Worm (Caenorhabditis elegans) whole organism, L2 larva: ENCODE measurements around the gene sumv-1.

Source experiments
- ama-1 ChIP-seq: fragments of 150-350 bp; optimal IDR thresholded peaks from 2 replicates; lab custom pipeline; 2018; ENCODE audit warnings: inconsistent platforms
- ceh-16 ChIP-seq: fragments of 150-350 bp; optimal IDR thresholded peaks from 2 replicates; lab custom pipeline; 2014; ENCODE audit warnings: missing biosample characterization, missing genetic modification characterization
- ceh-82 ChIP-seq: fragments of 150-350 bp; optimal IDR thresholded peaks from 2 replicates; lab custom pipeline; 2014; ENCODE audit warnings: missing biosample characterization, missing genetic modification characterization
- fos-1 ChIP-seq: fragments of 150-350 bp; optimal IDR thresholded peaks from 2 replicates; lab custom pipeline; 2014; ENCODE audit warnings: missing biosample characterization, missing genetic modification characterization
- lin-11 ChIP-seq: fragments of 150-350 bp; sonication (generic microtip); optimal IDR thresholded peaks from 2 replicates; lab custom pipeline; 2014; ENCODE audit warnings: missing biosample characterization, missing genetic modification characterization, inconsistent platforms, mixed read lengths
- lin-39 ChIP-seq: fragments of 150-350 bp; optimal IDR thresholded peaks from 2 replicates; lab custom pipeline; 2014; ENCODE audit warnings: missing biosample characterization, missing genetic modification reagents, missing genetic modification characterization
- lsy-2 ChIP-seq, 2 experiments: fragments of 150-350 bp in 1 of 2; sonication (generic microtip) in 1 of 2; optimal IDR thresholded peaks; 2 replicates each; lab custom pipeline; 2014 to 2017; ENCODE audit warnings: missing biosample characterization in 2 of 2, missing genetic modification characterization in 2 of 2
- nhr-129 ChIP-seq: fragments of 150-350 bp; optimal IDR thresholded peaks from 2 replicates; lab custom pipeline; 2014; ENCODE audit warnings: missing biosample characterization, missing genetic modification characterization
- nhr-23 ChIP-seq: fragments of 150-350 bp; optimal IDR thresholded peaks from 2 replicates; lab custom pipeline; 2014; ENCODE audit warnings: missing biosample characterization, missing genetic modification reagents, missing genetic modification characterization
- skn-1 ChIP-seq: sonication (generic microtip); optimal IDR thresholded peaks from 2 replicates; lab custom pipeline; 2017; ENCODE audit warnings: missing biosample characterization, missing genetic modification characterization
- zag-1 ChIP-seq: fragments of 150-350 bp; optimal IDR thresholded peaks from 2 replicates; lab custom pipeline; 2014; ENCODE audit warnings: missing biosample characterization, missing genetic modification characterization
- ztf-1 ChIP-seq: fragments of 200-800 bp; sonication (Bioruptor generic); conservative IDR thresholded peaks from 2 replicates; pipeline ENCODE4 v1.3.6; 2022; ENCODE audit warnings: missing genetic modification characterization, missing compliant biosample characterization
- ztf-11 ChIP-seq: sonication (generic microtip); optimal IDR thresholded peaks from 2 replicates; lab custom pipeline; 2017; ENCODE audit warnings: missing biosample characterization, missing genetic modification characterization
- ztf-4 ChIP-seq: fragments of 150-350 bp; optimal IDR thresholded peaks from 2 replicates; lab custom pipeline; 2014; ENCODE audit warnings: missing biosample characterization, missing genetic modification characterization

DNA sequence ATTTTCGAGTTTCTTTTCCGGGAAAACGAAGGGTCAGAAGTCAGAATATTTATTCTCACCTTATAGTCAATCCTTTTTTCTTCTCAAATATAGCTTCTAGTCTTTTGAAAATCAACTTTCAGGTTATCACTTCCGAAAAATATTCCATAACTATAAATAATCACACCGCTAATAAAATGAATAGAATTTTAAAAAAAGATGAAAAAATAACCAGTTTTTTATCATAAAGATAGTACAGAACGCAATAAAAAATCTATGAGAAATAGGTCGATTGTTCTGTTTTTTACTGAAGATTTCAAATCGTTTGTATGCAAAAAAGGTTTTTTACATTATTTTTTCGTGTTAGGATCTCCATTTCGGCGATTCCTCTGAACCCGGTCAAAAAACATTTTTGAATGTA is 36.2 kb upstream of the sumv-1 start:
- no peak for TF ChIP-seq ztf-1 (GFP tag; lab: Robert Waterston, UW)
- TF ChIP-seq ceh-16: no peak
- no peak for TF ChIP-seq lin-11 (tag; lab: Kevin White, UChicago)
- no peak for TF ChIP-seq lsy-2 (tag; optimal IDR thresholded peaks at IDR 0.05; lab: Kevin White, UChicago)
- TF ChIP-seq lin-39 (tag; lab: Kevin White, UChicago): no peak
- TF ChIP-seq fos-1 (tag; lab: Kevin White, UChicago): no peak
- TF ChIP-seq zag-1 (tag; lab: Kevin White, UChicago): no peak
- no peak for TF ChIP-seq nhr-23 (tag; lab: Kevin White, UChicago)
- no peak for TF ChIP-seq skn-1 (tag; lab: Kevin White, UChicago)
- no peak for TF ChIP-seq nhr-129 (tag; lab: Kevin White, UChicago)
- TF ChIP-seq ztf-11 (tag; lab: Kevin White, UChicago): no peak
- no peak for TF ChIP-seq ama-1 (lab: Kevin White, UChicago)
- TF ChIP-seq ztf-4 (tag; lab: Kevin White, UChicago): no peak
- TF ChIP-seq ceh-82 (tag; lab: Kevin White, UChicago): no peak
